Fruit fly (Drosophila melanogaster): ENCODE results near the gene mRF1.

The mRF1 gene

DNA sequence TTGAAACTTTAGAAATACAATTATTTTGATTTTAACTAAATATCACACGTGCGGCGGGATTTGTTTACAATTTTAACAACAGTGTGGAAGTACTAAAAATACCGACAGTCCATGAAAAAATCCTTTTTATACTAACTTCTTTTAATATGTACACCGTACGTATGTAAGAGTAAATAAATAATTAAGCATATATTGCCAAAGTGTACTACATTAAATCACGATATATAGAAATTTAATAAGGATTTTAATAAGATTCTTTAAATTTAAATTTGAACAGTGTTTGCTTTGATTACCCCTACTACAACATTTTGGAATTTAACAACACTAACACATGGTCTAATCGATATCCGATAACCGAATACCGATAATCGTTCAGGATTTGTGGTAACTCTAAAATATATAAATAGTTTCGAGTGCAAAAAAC is 2.5 kb downstream of the mRF1 start, which contains the start of the genes Ski6 and CG16812 (continued):
- TF ChIP-seq Sp1 (GFP tag; optimal IDR thresholded peaks at IDR 0.05) (no peak), psq (GFP tag; optimal IDR thresholded peaks at IDR 0.05) (no peak), rgr (GFP tag; optimal IDR thresholded peaks at IDR 0.05) (no peak), dmrt93B (GFP tag; optimal IDR thresholded peaks at IDR 0.05) (no peak)

- TF ChIP-seq br (GFP tag; optimal IDR thresholded peaks at IDR 0.05) = no peak
- no peak for TF ChIP-seq woc (GFP tag; optimal IDR thresholded peaks at IDR 0.05)
- TF ChIP-seq N (GFP tag; optimal IDR thresholded peaks at IDR 0.05) = no peak
- TF ChIP-seq Dif (GFP tag; optimal IDR thresholded peaks at IDR 0.05; ENCODE audit: partially characterized antibody) = no peak
- TF ChIP-seq ey (GFP tag; optimal IDR thresholded peaks at IDR 0.05) = no peak
- TF ChIP-seq Hnf4 (GFP tag; optimal IDR thresholded peaks at IDR 0.05) = no peak
- TF ChIP-seq rgr (GFP tag; optimal IDR thresholded peaks at IDR 0.05) = no peak
- no peak for TF ChIP-seq dmrt93B (GFP tag; optimal IDR thresholded peaks at IDR 0.05)
- no peak for TF ChIP-seq jim (GFP tag; optimal IDR thresholded peaks at IDR 0.05)
- no peak for TF ChIP-seq tai (GFP tag; optimal IDR thresholded peaks at IDR 0.05)
- no peak for TF ChIP-seq Jra (GFP tag; optimal IDR thresholded peaks at IDR 0.05)
- TF ChIP-seq pan (optimal IDR thresholded peaks at IDR 0.05) = no peak
- TF ChIP-seq foxo (GFP tag; optimal IDR thresholded peaks at IDR 0.05) = no peak
- TF ChIP-seq Myc (optimal IDR thresholded peaks at IDR 0.05) = no peak
- no peak for TF ChIP-seq Mio (GFP tag; optimal IDR thresholded peaks at IDR 0.05)
- no peak for TF ChIP-seq usp (GFP tag; optimal IDR thresholded peaks at IDR 0.05)
- no peak for TF ChIP-seq dsf (GFP tag; optimal IDR thresholded peaks at IDR 0.05; ENCODE audit: borderline replicate concordance)
- TF ChIP-seq Hr83 (GFP tag; optimal IDR thresholded peaks at IDR 0.05; ENCODE audit: poor library complexity, severe bottlenecking) = no peak
- no peak for TF ChIP-seq fru (GFP tag; optimal IDR thresholded peaks at IDR 0.05)
- no peak for TF ChIP-seq h (GFP tag; optimal IDR thresholded peaks at IDR 0.05)
These were observed 5.6 kb downstream of the mRF1 start, which contains the start of gene CG15480 for dm6 chr2L:13225225-13225840. Gene CG15480 (minus strand): TSS chr2L:13225275.

- TF ChIP-seq Hr78 (GFP tag; optimal IDR thresholded peaks at IDR 0.05) (no peak), Hr83 (GFP tag; optimal IDR thresholded peaks at IDR 0.05; ENCODE audit: poor library complexity, severe bottlenecking) (no peak), N (GFP tag; optimal IDR thresholded peaks at IDR 0.05) (no peak), tai (GFP tag; optimal IDR thresholded peaks at IDR 0.05) (no peak), Mio (GFP tag; optimal IDR thresholded peaks at IDR 0.05) (no peak), br (GFP tag; optimal IDR thresholded peaks at IDR 0.05) (no peak), h (GFP tag; optimal IDR thresholded peaks at IDR 0.05) (no peak), usp (GFP tag; optimal IDR thresholded peaks at IDR 0.05) (no peak), rgr (GFP tag; optimal IDR thresholded peaks at IDR 0.05) (no peak), CrebA (GFP tag; optimal IDR thresholded peaks at IDR 0.05; ENCODE audit: borderline replicate concordance) (no peak), pan (optimal IDR thresholded peaks at IDR 0.05) (no peak), woc (GFP tag; optimal IDR thresholded peaks at IDR 0.05) (no peak), foxo (GFP tag; optimal IDR thresholded peaks at IDR 0.05) (no peak), dl (GFP tag; optimal IDR thresholded peaks at IDR 0.05; ENCODE audit: insufficient read depth in 1 of 2, partially characterized antibody in 2 of 2) (no peak), Dif (GFP tag; optimal IDR thresholded peaks at IDR 0.05; ENCODE audit: partially characterized antibody) (no peak), CG32264 (GFP tag; optimal IDR thresholded peaks at IDR 0.05) (no peak), fru (GFP tag; optimal IDR thresholded peaks at IDR 0.05) (no peak), GATAd (GFP tag; optimal IDR thresholded peaks at IDR 0.05) (no peak)
These were observed 7.5 kb downstream of the mRF1 start, which contains the start of gene CG16813 for dm6 chr2L:13227242-13227641. Gene CG16813 (plus strand): TSS chr2L:13227529.

dm6 chr2L:13229388-13229882 is 9.7 kb downstream of the mRF1 start, which contains the start of gene CG16815:
Gene CG16815 (plus strand): TSS chr2L:13229832.
- no peak for TF ChIP-seq dsf (GFP tag; optimal IDR thresholded peaks at IDR 0.05; ENCODE audit: borderline replicate concordance)
- TF ChIP-seq lola (GFP tag; optimal IDR thresholded peaks at IDR 0.05) = no peak
- no peak for TF ChIP-seq usp (GFP tag; optimal IDR thresholded peaks at IDR 0.05)
- no peak for TF ChIP-seq N (GFP tag; optimal IDR thresholded peaks at IDR 0.05)
- no peak for TF ChIP-seq Mio (GFP tag; optimal IDR thresholded peaks at IDR 0.05)
- TF ChIP-seq Hnf4 (GFP tag; optimal IDR thresholded peaks at IDR 0.05) = no peak
- no peak for TF ChIP-seq Hr78 (GFP tag; optimal IDR thresholded peaks at IDR 0.05)
- no peak for TF ChIP-seq Sp1 (GFP tag; optimal IDR thresholded peaks at IDR 0.05)
- TF ChIP-seq Dfd (GFP tag; optimal IDR thresholded peaks at IDR 0.05) = no peak
- TF ChIP-seq CG32264 (GFP tag; optimal IDR thresholded peaks at IDR 0.05) = no peak
- no peak for TF ChIP-seq OdsH (GFP tag; optimal IDR thresholded peaks at IDR 0.05)
- no peak for TF ChIP-seq dmrt93B (GFP tag; optimal IDR thresholded peaks at IDR 0.05)
- no peak for TF ChIP-seq Myc (optimal IDR thresholded peaks at IDR 0.05)
- TF ChIP-seq woc (GFP tag; optimal IDR thresholded peaks at IDR 0.05) = no peak
- no peak for TF ChIP-seq Rel (GFP tag; optimal IDR thresholded peaks at IDR 0.05)
- TF ChIP-seq Rel (tag; optimal IDR thresholded peaks at IDR 0.05) = no peak
- no peak for TF ChIP-seq rgr (GFP tag; optimal IDR thresholded peaks at IDR 0.05)
